Fruit fly (Drosophila melanogaster) whole organism, embryonic: Measurements from ENCODE around the gene CG32551.

Source experiments
- Aef1 ChIP-seq: fragments of 200-800 bp; sonication (Bioruptor generic); IDR thresholded peaks from 3 replicates; pipeline ENCODE4 v1.3.6; 2022; ENCODE audit warnings: missing biosample characterization, missing genetic modification characterization
- BEAF-32 ChIP-seq: fragments of 200-800 bp; sonication (Bioruptor generic); optimal IDR thresholded peaks from 3 replicates; lab custom pipeline; 2017; ENCODE audit warnings: missing biosample characterization, missing genetic modification characterization, mild to moderate bottlenecking, moderate library complexity, missing genetic modification reagents
- Blimp-1 ChIP-seq: fragments of 200-800 bp; sonication (Bioruptor generic); optimal IDR thresholded peaks from 3 replicates; lab custom pipeline; 2018; ENCODE audit warnings: missing biosample characterization, missing genetic modification characterization, mild to moderate bottlenecking, moderate library complexity, missing genetic modification reagents
- Bteb2 ChIP-seq: fragments of 200-800 bp; sonication (Bioruptor generic); optimal IDR thresholded peaks from 2 replicates; lab custom pipeline; 2016; ENCODE audit warnings: missing biosample characterization, missing genetic modification characterization
- CG10959 ChIP-seq: fragments of 200-800 bp; sonication (Bioruptor generic); IDR thresholded peaks from 2 replicates; pipeline ENCODE4 v1.3.6; 2022; ENCODE audit warnings: missing biosample characterization, missing genetic modification characterization
- CG10979 ChIP-seq: fragments of 200-800 bp; sonication (Bioruptor generic); optimal IDR thresholded peaks from 2 replicates; lab custom pipeline; 2018; ENCODE audit warnings: missing biosample characterization, mild to moderate bottlenecking, missing genetic modification characterization, moderate library complexity
- CG11093 ChIP-seq: fragments of 200-800 bp; sonication (Bioruptor generic); IDR thresholded peaks from 3 replicates; pipeline ENCODE4 v1.3.6; 2022; ENCODE audit warnings: missing biosample characterization, missing genetic modification characterization
- CG11560 ChIP-seq: fragments of 200-800 bp; sonication (Bioruptor generic); IDR thresholded peaks from 3 replicates; pipeline ENCODE4 v1.3.6; 2022; ENCODE audit warnings: missing biosample characterization, missing genetic modification characterization
- CG12236 ChIP-seq: fragments of 200-800 bp; sonication (Bioruptor generic); optimal IDR thresholded peaks from 2 replicates; lab custom pipeline; 2016; ENCODE audit warnings: missing biosample characterization, missing genetic modification characterization
- CG14860 ChIP-seq: fragments of 200-800 bp; sonication (Bioruptor generic); IDR thresholded peaks from 3 replicates; pipeline ENCODE4 v1.3.6; 2022; ENCODE audit warnings: missing biosample characterization, missing genetic modification characterization; ENCODE audit not compliant: partially characterized antibody
- CG1602 ChIP-seq: fragments of 200-800 bp; sonication (Bioruptor generic); optimal IDR thresholded peaks from 3 replicates; lab custom pipeline; 2016; ENCODE audit warnings: missing biosample characterization, missing genetic modification characterization
- CG17568 ChIP-seq: fragments of 200-800 bp; sonication (Bioruptor generic); optimal IDR thresholded peaks from 2 replicates; lab custom pipeline; 2018; ENCODE audit warnings: missing biosample characterization, mild to moderate bottlenecking, missing genetic modification characterization, moderate library complexity
- CG17912 ChIP-seq: fragments of 200-800 bp; sonication (Bioruptor generic); optimal IDR thresholded peaks from 2 replicates; lab custom pipeline; 2018; ENCODE audit warnings: missing biosample characterization, mild to moderate bottlenecking, missing genetic modification characterization
- CG2889 ChIP-seq: fragments of 200-800 bp; sonication (Bioruptor generic); IDR thresholded peaks from 3 replicates; pipeline ENCODE4 v1.3.6; 2022; ENCODE audit warnings: missing biosample characterization, missing genetic modification characterization
- CG31365 ChIP-seq: fragments of 200-800 bp; sonication (Bioruptor generic); optimal IDR thresholded peaks from 2 replicates; lab custom pipeline; 2018; ENCODE audit warnings: missing biosample characterization, mild to moderate bottlenecking, missing genetic modification characterization
- CG32772 ChIP-seq: fragments of 200-800 bp; sonication (Bioruptor generic); IDR thresholded peaks from 2 replicates; pipeline ENCODE4 v1.3.6; 2022; ENCODE audit warnings: missing biosample characterization, missing genetic modification characterization
- CG33213 ChIP-seq: fragments of 200-800 bp; sonication (Bioruptor generic); optimal IDR thresholded peaks from 3 replicates; lab custom pipeline; 2016; ENCODE audit warnings: missing biosample characterization, missing genetic modification characterization
- CG6765 ChIP-seq: fragments of 200-800 bp; sonication (Bioruptor generic); optimal IDR thresholded peaks from 3 replicates; lab custom pipeline; 2017; ENCODE audit warnings: missing biosample characterization, mild to moderate bottlenecking, missing genetic modification characterization
- CG8388 ChIP-seq: fragments of 200-800 bp; sonication (Bioruptor generic); optimal IDR thresholded peaks from 2 replicates; lab custom pipeline; 2019; ENCODE audit warnings: missing biosample characterization, mild to moderate bottlenecking, missing genetic modification characterization, moderate library complexity
- CG9727 ChIP-seq: fragments of 200-800 bp; sonication (Bioruptor generic); optimal IDR thresholded peaks from 3 replicates; lab custom pipeline; 2017; ENCODE audit warnings: missing biosample characterization, mild to moderate bottlenecking, missing genetic modification characterization
- Dek ChIP-seq: fragments of 200-800 bp; sonication (Bioruptor generic); optimal IDR thresholded peaks from 3 replicates; lab custom pipeline; 2019; ENCODE audit warnings: missing biosample characterization, mild to moderate bottlenecking, missing genetic modification characterization, moderate library complexity
- Ets97D ChIP-seq: fragments of 200-800 bp; sonication (Bioruptor generic); optimal IDR thresholded peaks from 3 replicates; lab custom pipeline; 2016; ENCODE audit warnings: missing biosample characterization, missing genetic modification characterization
- H2.0 ChIP-seq: fragments of 200-800 bp; sonication (Bioruptor generic); IDR thresholded peaks from 2 replicates; pipeline ENCODE4 v1.3.6; 2022; ENCODE audit warnings: missing biosample characterization, missing genetic modification characterization
- NC2β ChIP-seq: fragments of 200-800 bp; sonication (Bioruptor generic); optimal IDR thresholded peaks from 2 replicates; lab custom pipeline; 2016; ENCODE audit warnings: missing biosample characterization, missing genetic modification characterization
- NFAT ChIP-seq: fragments of 200-800 bp; sonication (Bioruptor generic); IDR thresholded peaks from 2 replicates; pipeline ENCODE4 v1.3.6; 2022; ENCODE audit warnings: missing biosample characterization, missing genetic modification characterization
- Ravus ChIP-seq: fragments of 200-800 bp; sonication (Bioruptor generic); IDR thresholded peaks from 2 replicates; pipeline ENCODE4 v1.3.6; 2022; ENCODE audit warnings: missing biosample characterization, missing genetic modification characterization
- Rx ChIP-seq: fragments of 200-800 bp; sonication (Bioruptor generic); IDR thresholded peaks from 2 replicates; pipeline ENCODE4 v1.3.6; 2022; ENCODE audit warnings: missing biosample characterization, missing genetic modification characterization
- Vsx1 ChIP-seq: fragments of 200-800 bp; sonication (Bioruptor generic); optimal IDR thresholded peaks from 2 replicates; lab custom pipeline; 2017; ENCODE audit warnings: missing biosample characterization, mild to moderate bottlenecking, missing genetic modification characterization, missing genetic modification reagents
- abd-A ChIP-seq: fragments of 200-800 bp; sonication (Bioruptor generic); optimal IDR thresholded peaks from 3 replicates; lab custom pipeline; 2019; ENCODE audit warnings: missing biosample characterization, mild to moderate bottlenecking, missing genetic modification characterization, moderate library complexity
- ac ChIP-seq: fragments of 200-800 bp; sonication (Bioruptor generic); optimal IDR thresholded peaks from 3 replicates; lab custom pipeline; 2017; ENCODE audit warnings: missing biosample characterization, mild to moderate bottlenecking, missing genetic modification characterization
- amos ChIP-seq: fragments of 200-800 bp; sonication (Bioruptor generic); IDR thresholded peaks from 2 replicates; pipeline ENCODE4 v1.3.6; 2022; ENCODE audit warnings: missing biosample characterization, missing genetic modification characterization; ENCODE audit not compliant: partially characterized antibody
- ase ChIP-seq: fragments of 200-800 bp; sonication (Bioruptor generic); IDR thresholded peaks from 3 replicates; pipeline ENCODE4 v1.3.6; 2022; ENCODE audit warnings: missing biosample characterization, missing genetic modification characterization
- bab2 ChIP-seq: fragments of 200-800 bp; sonication (Bioruptor generic); optimal IDR thresholded peaks from 2 replicates; lab custom pipeline; 2016; ENCODE audit warnings: missing biosample characterization, missing genetic modification characterization
- bcd ChIP-seq: fragments of 200-800 bp; sonication (Bioruptor generic); optimal IDR thresholded peaks from 2 replicates; lab custom pipeline; 2017; ENCODE audit warnings: missing biosample characterization, mild to moderate bottlenecking, missing genetic modification characterization
- bsh ChIP-seq, 2 experiments: fragments of 200-800 bp; sonication (Bioruptor generic); optimal IDR thresholded peaks; 2 replicates each; lab custom pipeline; 2017 to 2018; ENCODE audit warnings: mild to moderate bottlenecking in 2 of 2, missing biosample characterization in 2 of 2, missing genetic modification characterization in 2 of 2, moderate library complexity in 1 of 2
- crol ChIP-seq: fragments of 200-800 bp; sonication (Bioruptor generic); IDR thresholded peaks from 2 replicates; pipeline ENCODE4 v1.3.6; 2022; ENCODE audit warnings: missing biosample characterization, missing genetic modification characterization
- dati ChIP-seq: fragments of 200-800 bp; sonication (Bioruptor generic); IDR thresholded peaks from 2 replicates; pipeline ENCODE4 v1.3.6; 2022; ENCODE audit warnings: missing biosample characterization, missing genetic modification characterization
- dysf ChIP-seq: fragments of 200-800 bp; sonication (Bioruptor generic); IDR thresholded peaks from 3 replicates; pipeline ENCODE4 v1.3.6; 2022; ENCODE audit warnings: missing biosample characterization, missing genetic modification characterization
- emc ChIP-seq: fragments of 200-800 bp; sonication (Bioruptor generic); optimal IDR thresholded peaks from 2 replicates; lab custom pipeline; 2016; ENCODE audit warnings: missing biosample characterization, missing genetic modification characterization
- ems ChIP-seq: fragments of 200-800 bp; sonication (Bioruptor generic); optimal IDR thresholded peaks from 3 replicates; lab custom pipeline; 2016; ENCODE audit warnings: missing biosample characterization, missing genetic modification characterization
- en ChIP-seq: fragments of 200-800 bp; sonication (Bioruptor generic); optimal IDR thresholded peaks from 2 replicates; lab custom pipeline; 2016; ENCODE audit warnings: missing biosample characterization, missing genetic modification characterization
- gro ChIP-seq: fragments of 200-800 bp; sonication (Bioruptor generic); optimal IDR thresholded peaks from 2 replicates; lab custom pipeline; 2016; ENCODE audit warnings: missing biosample characterization, missing genetic modification characterization
- kah ChIP-seq: fragments of 200-800 bp; sonication (Bioruptor generic); optimal IDR thresholded peaks from 2 replicates; lab custom pipeline; 2018; ENCODE audit warnings: missing biosample characterization, mild to moderate bottlenecking, missing genetic modification characterization
- lbe ChIP-seq: fragments of 200-800 bp; sonication (Bioruptor generic); optimal IDR thresholded peaks from 2 replicates; lab custom pipeline; 2016; ENCODE audit warnings: missing biosample characterization, mild to moderate bottlenecking, missing genetic modification characterization
- mirr ChIP-seq: fragments of 200-800 bp; sonication (Bioruptor generic); optimal IDR thresholded peaks from 3 replicates; lab custom pipeline; 2018; ENCODE audit warnings: missing biosample characterization, mild to moderate bottlenecking, missing genetic modification characterization
- odd ChIP-seq: fragments of 200-800 bp; sonication (Bioruptor generic); optimal IDR thresholded peaks from 2 replicates; lab custom pipeline; 2017; ENCODE audit warnings: missing biosample characterization, mild to moderate bottlenecking, missing genetic modification characterization
- sens ChIP-seq: fragments of 200-800 bp; sonication (Bioruptor generic); peaks from one replicate; lab custom pipeline; 2016; ENCODE audit warnings: missing biosample characterization, missing genetic modification characterization
- vnd ChIP-seq: fragments of 200-800 bp; sonication (Bioruptor generic); IDR thresholded peaks from 3 replicates; pipeline ENCODE4 v1.3.6; 2022; ENCODE audit warnings: missing biosample characterization, missing genetic modification characterization; ENCODE audit not compliant: partially characterized antibody
- vvl ChIP-seq: fragments of 200-800 bp; sonication (Bioruptor generic); IDR thresholded peaks from 2 replicates; pipeline ENCODE4 v1.3.6; 2022; ENCODE audit warnings: missing biosample characterization, missing genetic modification characterization
- zen ChIP-seq: fragments of 200-800 bp; sonication (Bioruptor generic); optimal IDR thresholded peaks from 3 replicates; lab custom pipeline; 2018; ENCODE audit warnings: missing biosample characterization, mild to moderate bottlenecking, missing genetic modification characterization, moderate library complexity
- zfh2 ChIP-seq: fragments of 200-800 bp; sonication (Bioruptor generic); optimal IDR thresholded peaks from 2 replicates; lab custom pipeline; 2016; ENCODE audit warnings: missing biosample characterization, missing genetic modification characterization

Gene CG32551

DNA sequence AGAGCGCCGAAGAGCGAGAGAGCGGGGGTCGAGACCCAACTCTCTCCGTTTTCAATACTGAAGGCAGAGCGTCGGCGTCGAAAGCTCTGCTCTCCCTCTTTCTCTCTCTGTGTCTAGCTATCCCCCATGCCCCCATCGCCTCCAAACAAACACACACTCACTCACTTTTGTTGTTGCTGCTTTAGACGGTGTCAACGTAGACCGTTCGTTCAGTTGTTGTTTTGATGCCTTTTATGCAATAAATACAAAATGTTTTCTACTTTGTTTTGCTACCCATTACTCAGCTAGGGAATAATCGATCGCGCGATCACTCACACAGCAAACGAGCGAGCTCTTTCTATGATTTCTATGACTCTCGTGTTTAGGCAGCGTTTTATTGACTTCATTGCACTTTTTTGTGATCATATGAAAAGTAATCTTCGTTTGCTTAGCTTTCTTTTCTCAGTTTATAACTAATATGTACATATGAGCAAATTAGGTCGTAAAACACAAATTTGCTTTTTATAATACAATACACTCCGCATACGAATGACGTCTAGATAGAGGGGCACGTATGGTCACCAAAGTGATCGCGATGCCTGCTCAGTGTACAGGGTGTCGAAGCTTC is 33.9 kb upstream of the CG32551 start (continued):
- TF ChIP-seq gro (no peak), CG33213 (GFP tag; lab: Kevin White, UChicago) (no peak), crol (peak; percentile 89), dati (no peak), vvl (GFP tag; lab: Robert Waterston, UW) (no peak), Vsx1 (GFP tag; lab: Kevin White, UChicago) (no peak), kah (GFP tag; lab: Kevin White, UChicago) (no peak), ase (GFP tag; lab: Robert Waterston, UW) (no peak), ac (GFP tag; lab: Kevin White, UChicago) (no peak), CG1602 (GFP tag; lab: Kevin White, UChicago) (no peak), CG9727 (GFP tag; lab: Kevin White, UChicago) (no peak), BEAF-32 (GFP tag; lab: Kevin White, UChicago) (no peak), emc (GFP tag; lab: Kevin White, UChicago) (peak; percentile 8), CG10959 (GFP tag; lab: Robert Waterston, UW) (no peak), sens (GFP tag; lab: Kevin White, UChicago) (peak; percentile 72), CG11560 (tag; lab: Robert Waterston, UW) (no peak), abd-A (tag; lab: Kevin White, UChicago) (no peak), en (GFP tag; lab: Kevin White, UChicago) (no peak), NC2β (GFP tag; lab: Kevin White, UChicago) (no peak), ems (no peak), CG6765 (GFP tag; lab: Kevin White, UChicago) (no peak), CG32772 (GFP tag; lab: Robert Waterston, UW) (peak; percentile 38), Rx (GFP tag; lab: Robert Waterston, UW) (0 out of 2 replicates have a peak, but pooled peaks have one; percentile 21), CG11093 (GFP tag; lab: Robert Waterston, UW) (no peak), bsh (GFP tag; optimal IDR thresholded peaks at IDR 0.05; lab: Kevin White, UChicago) (peak in 1 of 2 experiments; percentile 5), vnd (GFP tag; lab: Robert Waterston, UW) (no peak), bcd (GFP tag; lab: Kevin White, UChicago) (no peak), Bteb2 (GFP tag; lab: Kevin White, UChicago) (no peak), mirr (GFP tag; lab: Kevin White, UChicago) (no peak), CG12236 (GFP tag; lab: Kevin White, UChicago) (no peak), zfh2 (GFP tag; lab: Kevin White, UChicago) (peak; percentile 33), H2.0 (GFP tag; lab: Robert Waterston, UW) (no peak), CG17912 (GFP tag; lab: Kevin White, UChicago) (no peak), CG14860 (GFP tag; lab: Robert Waterston, UW) (no peak), Aef1 (no peak), dysf (GFP tag; lab: Robert Waterston, UW) (no peak), CG31365 (tag; lab: Kevin White, UChicago) (no peak), lbe (GFP tag; lab: Kevin White, UChicago) (no peak), Ets97D (GFP tag; lab: Kevin White, UChicago) (no peak), odd (GFP tag; lab: Kevin White, UChicago) (no peak), Dek (tag; lab: Kevin White, UChicago) (no peak), zen (tag; lab: Kevin White, UChicago) (no peak), CG2889 (GFP tag; lab: Robert Waterston, UW) (no peak), CG17568 (no peak), bab2 (GFP tag; lab: Kevin White, UChicago) (peak; percentile 46), CG10979 (peak; percentile 39), CG8388 (no peak), Blimp-1 (no peak), NFAT (GFP tag; lab: Robert Waterston, UW) (no peak), amos (GFP tag; lab: Robert Waterston, UW) (no peak), Ravus (GFP tag; lab: Robert Waterston, UW) (no peak)
